Fruit fly (Drosophila melanogaster) whole organism, prepupa: ENCODE measurements around the gene Gyc89Db.

ENCODE experiments used
- CG10669 ChIP-seq: fragments of 200-800 bp; sonication (Bioruptor generic); optimal IDR thresholded peaks from 3 replicates; lab custom pipeline; 2018; ENCODE audit warnings: missing biosample characterization, mild to moderate bottlenecking, missing genetic modification characterization, moderate library complexity
- CG11294 ChIP-seq: fragments of 200-800 bp; sonication (Bioruptor generic); IDR thresholded peaks from 2 replicates; pipeline ENCODE4 v1.3.6; 2022; ENCODE audit warnings: missing biosample characterization, missing genetic modification characterization
- CG11762 ChIP-seq: fragments of 200-800 bp; sonication (Bioruptor generic); optimal IDR thresholded peaks from 3 replicates; lab custom pipeline; 2016; ENCODE audit warnings: missing biosample characterization, missing genetic modification characterization; ENCODE audit not compliant: insufficient read depth
- CG15336 ChIP-seq: fragments of 200-800 bp; sonication (Bioruptor generic); IDR thresholded peaks from 2 replicates; pipeline ENCODE4 v1.3.6; 2022; ENCODE audit warnings: missing biosample characterization, missing genetic modification characterization
- CG16779 ChIP-seq: fragments of 200-800 bp; sonication (Bioruptor generic); optimal IDR thresholded peaks from 3 replicates; lab custom pipeline; 2017; ENCODE audit warnings: missing biosample characterization, mild to moderate bottlenecking, missing genetic modification characterization
- CG3032 ChIP-seq: fragments of 200-800 bp; optimal IDR thresholded peaks from 2 replicates; lab custom pipeline; 2019; ENCODE audit warnings: missing biosample characterization, mild to moderate bottlenecking, missing genetic modification characterization, moderate library complexity
- CG31627 ChIP-seq: fragments of 200-800 bp; sonication (Bioruptor generic); optimal IDR thresholded peaks from 3 replicates; lab custom pipeline; 2016; ENCODE audit warnings: missing biosample characterization, missing genetic modification characterization
- CG32006 ChIP-seq: fragments of 200-800 bp; sonication (Bioruptor generic); optimal IDR thresholded peaks from 3 replicates; lab custom pipeline; 2017; ENCODE audit warnings: missing biosample characterization, mild to moderate bottlenecking, missing genetic modification characterization
- CG3919 ChIP-seq: fragments of 200-800 bp; sonication (Bioruptor generic); optimal IDR thresholded peaks from 3 replicates; lab custom pipeline; 2016; ENCODE audit warnings: missing biosample characterization, missing genetic modification characterization
- CG6163 ChIP-seq: fragments of 200-800 bp; sonication (Bioruptor generic); IDR thresholded peaks from 3 replicates; pipeline ENCODE4 v1.3.6; 2022; ENCODE audit warnings: missing biosample characterization, missing genetic modification characterization
- CG6808 ChIP-seq: fragments of 200-800 bp; sonication (Bioruptor generic); optimal IDR thresholded peaks from 3 replicates; lab custom pipeline; 2017; ENCODE audit warnings: missing biosample characterization, missing genetic modification characterization, mild to moderate bottlenecking, moderate library complexity, missing genetic modification reagents
- CG6854 ChIP-seq: fragments of 200-800 bp; sonication (Bioruptor generic); optimal IDR thresholded peaks from 2 replicates; lab custom pipeline; 2017; ENCODE audit warnings: missing biosample characterization, mild to moderate bottlenecking, missing genetic modification characterization
- CG7368 ChIP-seq: fragments of 200-800 bp; sonication (Bioruptor generic); optimal IDR thresholded peaks from 3 replicates; lab custom pipeline; 2016; ENCODE audit warnings: missing biosample characterization, missing genetic modification characterization
- CG8119 ChIP-seq: fragments of 200-800 bp; sonication (Bioruptor generic); IDR thresholded peaks from 3 replicates; pipeline ENCODE4 v1.3.6; 2022; ENCODE audit warnings: missing biosample characterization, missing genetic modification characterization
- CG8319 ChIP-seq: fragments of 200-800 bp; sonication (Bioruptor generic); optimal IDR thresholded peaks from 3 replicates; lab custom pipeline; 2016; ENCODE audit warnings: missing biosample characterization, missing genetic modification characterization
- CG8632 ChIP-seq: fragments of 200-800 bp; sonication (Bioruptor generic); optimal IDR thresholded peaks from 3 replicates; lab custom pipeline; 2016; ENCODE audit warnings: missing biosample characterization, missing genetic modification characterization
- Eip75B ChIP-seq: fragments of 200-800 bp; sonication (Bioruptor generic); optimal IDR thresholded peaks from 3 replicates; lab custom pipeline; 2016; ENCODE audit warnings: missing biosample characterization, missing genetic modification characterization
- Eip78C ChIP-seq: fragments of 200-800 bp; sonication (Bioruptor generic); peaks from one replicate; lab custom pipeline; 2016; ENCODE audit warnings: missing biosample characterization, missing genetic modification characterization
- Eip93F ChIP-seq: fragments of 200-800 bp; sonication (Bioruptor generic); optimal IDR thresholded peaks from 2 replicates; lab custom pipeline; 2016; ENCODE audit warnings: missing biosample characterization, mild to moderate bottlenecking, missing genetic modification characterization
- Ets96B ChIP-seq: fragments of 200-800 bp; optimal IDR thresholded peaks from 2 replicates; lab custom pipeline; 2019; ENCODE audit warnings: missing biosample characterization, mild to moderate bottlenecking, missing genetic modification characterization, moderate library complexity
- Gug ChIP-seq: fragments of 200-800 bp; sonication (Bioruptor generic); IDR thresholded peaks from 2 replicates; pipeline ENCODE4 v1.3.6; 2022; ENCODE audit warnings: missing biosample characterization, missing genetic modification characterization
- Hr38 ChIP-seq: sonication (Bioruptor generic); optimal IDR thresholded peaks from 2 replicates; lab custom pipeline; 2016; ENCODE audit warnings: missing biosample characterization, missing genetic modification characterization
- Met ChIP-seq: fragments of 200-800 bp; sonication (Bioruptor generic); optimal IDR thresholded peaks from 3 replicates; lab custom pipeline; 2016; ENCODE audit warnings: missing biosample characterization, missing genetic modification characterization
- OdsH ChIP-seq: fragments of 200-800 bp; sonication (Bioruptor generic); optimal IDR thresholded peaks from 3 replicates; lab custom pipeline; 2016; ENCODE audit warnings: missing biosample characterization, missing genetic modification characterization
- Smox ChIP-seq: fragments of 200-800 bp; sonication (Bioruptor generic); optimal IDR thresholded peaks from 3 replicates; lab custom pipeline; 2016; ENCODE audit warnings: missing biosample characterization, missing genetic modification characterization
- Sox15 ChIP-seq: fragments of 200-800 bp; sonication (Bioruptor generic); optimal IDR thresholded peaks from 3 replicates; lab custom pipeline; 2016; ENCODE audit warnings: missing biosample characterization, missing genetic modification characterization
- acj6 ChIP-seq: fragments of 200-800 bp; sonication (Bioruptor generic); optimal IDR thresholded peaks from 3 replicates; lab custom pipeline; 2016; ENCODE audit warnings: missing biosample characterization, missing genetic modification characterization
- dac ChIP-seq: fragments of 200-800 bp; sonication (Bioruptor generic); optimal IDR thresholded peaks from 2 replicates; lab custom pipeline; 2017; ENCODE audit warnings: missing biosample characterization, mild to moderate bottlenecking, missing genetic modification characterization
- dsx ChIP-seq: fragments of 200-800 bp; optimal IDR thresholded peaks from 3 replicates; lab custom pipeline; 2019; ENCODE audit warnings: missing biosample characterization, mild to moderate bottlenecking, missing genetic modification characterization, moderate library complexity; ENCODE audit not compliant: poor library complexity, severe bottlenecking
- eg ChIP-seq: fragments of 200-800 bp; sonication (Bioruptor generic); IDR thresholded peaks from 3 replicates; pipeline ENCODE4 v1.3.6; 2022; ENCODE audit warnings: missing biosample characterization, missing genetic modification characterization
- fkh ChIP-seq: fragments of 200-800 bp; sonication (Bioruptor generic); optimal IDR thresholded peaks from 3 replicates; lab custom pipeline; 2017; ENCODE audit warnings: missing biosample characterization, mild to moderate bottlenecking, missing genetic modification characterization, moderate library complexity
- net ChIP-seq: fragments of 200-800 bp; sonication (Bioruptor generic); optimal IDR thresholded peaks from 3 replicates; lab custom pipeline; 2016; ENCODE audit warnings: missing biosample characterization, missing genetic modification characterization
- pdm3 ChIP-seq: fragments of 200-800 bp; sonication (Bioruptor generic); optimal IDR thresholded peaks from 3 replicates; lab custom pipeline; 2016; ENCODE audit warnings: missing biosample characterization, missing genetic modification characterization
- salr ChIP-seq, 2 experiments: fragments of 200-800 bp; sonication (Bioruptor generic); optimal IDR thresholded peaks; 3 replicates each; lab custom pipeline; 2016 to 2018; ENCODE audit warnings: missing biosample characterization in 2 of 2, missing genetic modification characterization in 2 of 2, mild to moderate bottlenecking in 1 of 2
- spab ChIP-seq: fragments of 200-800 bp; sonication (Bioruptor generic); optimal IDR thresholded peaks from 2 replicates; lab custom pipeline; 2017; ENCODE audit warnings: missing biosample characterization, mild to moderate bottlenecking, missing genetic modification characterization, missing genetic modification reagents
- ss ChIP-seq, 2 experiments: fragments of 200-800 bp; sonication (Bioruptor generic); optimal IDR thresholded peaks; 2 replicates in 1 of 2; 3 replicates in 1 of 2; lab custom pipeline; 2017 to 2018; ENCODE audit warnings: mild to moderate bottlenecking in 2 of 2, missing biosample characterization in 2 of 2, missing genetic modification characterization in 2 of 2, moderate library complexity in 1 of 2
- svp ChIP-seq: fragments of 200-800 bp; sonication (Bioruptor generic); peaks from one replicate; lab custom pipeline; 2016; ENCODE audit warnings: missing biosample characterization, missing genetic modification characterization
- topi ChIP-seq: fragments of 200-800 bp; sonication (Bioruptor generic); optimal IDR thresholded peaks from 3 replicates; lab custom pipeline; 2016; ENCODE audit warnings: missing biosample characterization, missing genetic modification characterization
- vri ChIP-seq: fragments of 200-800 bp; sonication (Bioruptor generic); optimal IDR thresholded peaks from 3 replicates; lab custom pipeline; 2016; ENCODE audit warnings: missing biosample characterization, mild to moderate bottlenecking, missing genetic modification characterization

The Gyc89Db gene

dm6 chr3R:16500919-16501851 lies 24.3 kb downstream of the Gyc89Db start, which contains the start of gene Decay (continued):
- TF ChIP-seq salr (GFP tag; optimal IDR thresholded peaks at IDR 0.05; lab: Kevin White, UChicago) (peak in 1 of 2 experiments; percentile 15), topi (GFP tag; lab: Kevin White, UChicago) (peak; percentile 65), CG6854 (peak; percentile 5), Eip75B (GFP tag; lab: Kevin White, UChicago) (peak; percentile 39), CG3919 (GFP tag; lab: Kevin White, UChicago) (peak; percentile 63), CG8119 (GFP tag; lab: Robert Waterston, UW) (peak; percentile 58; the same call in 2 of the 3 replicates), net (peak; percentile 7), CG7368 (GFP tag; lab: Kevin White, UChicago) (peak; percentile 26), CG32006 (GFP tag; lab: Kevin White, UChicago) (peak; percentile 37), Hr38 (GFP tag; lab: Kevin White, UChicago) (no peak), OdsH (peak; percentile 52), Eip78C (GFP tag; lab: Kevin White, UChicago) (peak; percentile 87), dac (GFP tag; lab: Kevin White, UChicago) (no peak), eg (no peak), vri (GFP tag; lab: Kevin White, UChicago) (no peak), CG8632 (GFP tag; lab: Kevin White, UChicago) (no peak), dsx (GFP tag; lab: Kevin White, UChicago) (no peak), spab (no peak), fkh (GFP tag; lab: Kevin White, UChicago) (no peak), CG8319 (no peak), svp (GFP tag; lab: Kevin White, UChicago) (peak; percentile 81), CG6808 (GFP tag; lab: Kevin White, UChicago) (no peak), CG10669 (GFP tag; lab: Kevin White, UChicago) (no peak), CG3032 (no peak), Ets96B (tag; lab: Kevin White, UChicago) (no peak), Met (GFP tag; lab: Kevin White, UChicago) (peak; percentile 65), CG11762 (GFP tag; lab: Kevin White, UChicago) (no peak), CG16779 (tag; lab: Kevin White, UChicago) (no peak), CG11294 (GFP tag; lab: Robert Waterston, UW) (no peak), Smox (GFP tag; lab: Kevin White, UChicago) (peak; percentile 53), Eip93F (no peak), pdm3 (GFP tag; lab: Kevin White, UChicago) (peak; percentile 51), Sox15 (GFP tag; lab: Kevin White, UChicago) (no peak), Gug (no peak), CG6163 (GFP tag; lab: Robert Waterston, UW) (no peak), CG31627 (peak; percentile 64), acj6 (GFP tag; lab: Kevin White, UChicago) (peak; percentile 54), CG15336 (GFP tag; lab: Robert Waterston, UW) (peak; percentile 52)

- no peak for TF ChIP-seq dac (GFP tag; lab: Kevin White, UChicago)
- peak; percentile 4 for TF ChIP-seq CG6854
- TF ChIP-seq ss (GFP tag; optimal IDR thresholded peaks at IDR 0.05; lab: Kevin White, UChicago) = peak in 1 of 2 experiments; percentile 4
- peak; percentile 65 for TF ChIP-seq Eip78C (GFP tag; lab: Kevin White, UChicago)
- peak; percentile 2 for TF ChIP-seq svp (GFP tag; lab: Kevin White, UChicago)
These were observed 25.8 kb downstream of the Gyc89Db start, which contains the start of gene CG42342 for dm6 chr3R:16502595-16503305. CG42342 (plus strand) TSS chr3R:16502770.
